Worm (Caenorhabditis elegans) whole organism, young adult: ENCODE results near the gene spp-20.

Experiments
- B0261.1 ChIP-seq: sonication (generic microtip); optimal IDR thresholded peaks from 2 replicates; lab custom pipeline; 2016; ENCODE audit warnings: mild to moderate bottlenecking, missing genetic modification characterization, moderate library complexity, missing compliant biosample characterization
- D2030.7 ChIP-seq: fragments of 200-800 bp; sonication (Bioruptor generic); IDR thresholded peaks from 2 replicates; pipeline ENCODE4 v1.3.6; 2022; ENCODE audit warnings: missing genetic modification reagents, missing genetic modification characterization, missing compliant biosample characterization
- F22D6.2 ChIP-seq: sonication (generic microtip); optimal IDR thresholded peaks from 2 replicates; lab custom pipeline; 2016; ENCODE audit warnings: mild to moderate bottlenecking, missing genetic modification characterization, missing compliant biosample characterization
- F23B12.7 ChIP-seq: sonication (generic microtip); optimal IDR thresholded peaks from 2 replicates; lab custom pipeline; 2017; ENCODE audit warnings: missing genetic modification characterization, mild to moderate bottlenecking, missing compliant biosample characterization, antibody characterized with exemption, moderate library complexity; ENCODE audit not compliant: insufficient read depth
- F33H1.4 ChIP-seq: fragments of 200-800 bp; sonication (Bioruptor generic); IDR thresholded peaks from 2 replicates; pipeline ENCODE4 v1.3.6; 2022; ENCODE audit warnings: missing genetic modification reagents, missing genetic modification characterization, missing compliant biosample characterization
- F37B4.10 ChIP-seq: fragments of 200-800 bp; sonication (Bioruptor generic); IDR thresholded peaks from 2 replicates; pipeline ENCODE4 v1.3.6; 2022; ENCODE audit warnings: missing genetic modification characterization, missing compliant biosample characterization
- F57A8.1 ChIP-seq: fragments of 200-800 bp; sonication (Bioruptor generic); optimal IDR thresholded peaks from 2 replicates; lab custom pipeline; 2018; ENCODE audit warnings: mild to moderate bottlenecking, missing genetic modification characterization, moderate library complexity, missing compliant biosample characterization
- K12H6.12 ChIP-seq: fragments of 200-800 bp; sonication (Bioruptor generic); optimal IDR thresholded peaks from 2 replicates; lab custom pipeline; 2018; ENCODE audit warnings: mild to moderate bottlenecking, missing genetic modification characterization, missing compliant biosample characterization
- T07F8.4 ChIP-seq: sonication (generic microtip); optimal IDR thresholded peaks from 2 replicates; lab custom pipeline; 2016; ENCODE audit warnings: mild to moderate bottlenecking, missing genetic modification characterization, moderate library complexity, missing compliant biosample characterization
- T26A5.8 ChIP-seq: sonication (generic microtip); optimal IDR thresholded peaks from 2 replicates; lab custom pipeline; 2016; ENCODE audit warnings: missing genetic modification characterization, missing compliant biosample characterization
- Y56A3A.18 ChIP-seq: fragments of 200-800 bp; sonication (Bioruptor generic); IDR thresholded peaks from 2 replicates; pipeline ENCODE4 v1.3.6; 2022; ENCODE audit warnings: missing genetic modification reagents, missing genetic modification characterization, missing compliant biosample characterization
- Y67H2A.10 ChIP-seq: fragments of 200-800 bp; sonication (Bioruptor generic); conservative IDR thresholded peaks from 2 replicates; pipeline ENCODE4 v1.3.6; 2022; ENCODE audit warnings: missing genetic modification reagents, missing genetic modification characterization, missing compliant biosample characterization
- ama-1 ChIP-seq, 3 experiments: fragments of 150-350 bp in 1 of 3; sonication (generic microtip) in 2 of 3; optimal IDR thresholded peaks; 2 replicates each; lab custom pipeline; 2014 to 2018; ENCODE audit warnings: missing biosample characterization in 2 of 3, missing genetic modification characterization in 2 of 3, missing genetic modification reagents in 2 of 3
- bed-2 ChIP-seq: fragments of 200-800 bp; sonication (Bioruptor generic); IDR thresholded peaks from 2 replicates; pipeline ENCODE4 v1.3.6; 2022; ENCODE audit warnings: missing genetic modification reagents, missing genetic modification characterization, missing compliant biosample characterization
- cebp-1 ChIP-seq, 2 experiments: fragments of 200-800 bp in 1 of 2; sonication (Bioruptor generic) in 1 of 2; sonication (generic microtip) in 1 of 2; IDR thresholded peaks in 1 of 2; optimal IDR thresholded peaks in 1 of 2; 2 replicates each; pipeline versions ENCODE4 v1.3.6 to Lab custom; 2017 to 2022; ENCODE audit warnings: missing compliant biosample characterization in 2 of 2, missing genetic modification characterization in 2 of 2, mild to moderate bottlenecking in 1 of 2, missing genetic modification reagents in 1 of 2, moderate library complexity in 1 of 2
- ceh-58 ChIP-seq: fragments of 200-800 bp; sonication (Bioruptor generic); IDR thresholded peaks from 2 replicates; pipeline ENCODE4 v1.3.6; 2022; ENCODE audit warnings: missing genetic modification characterization, missing compliant biosample characterization
- egrh-3 ChIP-seq: fragments of 200-800 bp; sonication (Bioruptor generic); IDR thresholded peaks from 2 replicates; pipeline ENCODE4 v1.3.6; 2022; ENCODE audit warnings: missing genetic modification reagents, missing genetic modification characterization, missing compliant biosample characterization
- him-1 ChIP-seq: sonication (generic microtip); optimal IDR thresholded peaks from 2 replicates; lab custom pipeline; 2016; ENCODE audit warnings: missing genotype, missing genetic modification reagents, missing genetic modification characterization, missing compliant biosample characterization
- hmg-1.2 ChIP-seq: fragments of 200-800 bp; sonication (Bioruptor generic); IDR thresholded peaks from 2 replicates; pipeline ENCODE4 v1.3.6; 2022; ENCODE audit warnings: missing genetic modification reagents, missing genetic modification characterization, missing compliant biosample characterization
- hrde-1 ChIP-seq: sonication (generic microtip); optimal IDR thresholded peaks from 2 replicates; lab custom pipeline; 2016; ENCODE audit warnings: missing genetic modification characterization, mild to moderate bottlenecking, missing compliant biosample characterization, moderate library complexity, missing genotype, missing genetic modification reagents, borderline replicate concordance
- let-607 ChIP-seq, 2 experiments: fragments of 200-800 bp in 1 of 2; sonication (Bioruptor generic) in 1 of 2; sonication (generic microtip) in 1 of 2; optimal IDR thresholded peaks; 2 replicates each; lab custom pipeline; 2016 to 2018; ENCODE audit warnings: mild to moderate bottlenecking in 2 of 2, missing compliant biosample characterization in 2 of 2, missing genetic modification characterization in 2 of 2, moderate library complexity in 2 of 2, missing genotype in 1 of 2
- lsl-1 ChIP-seq: fragments of 200-800 bp; sonication (Bioruptor generic); optimal IDR thresholded peaks from 2 replicates; lab custom pipeline; 2018; ENCODE audit warnings: mild to moderate bottlenecking, missing genetic modification characterization, moderate library complexity, missing compliant biosample characterization
- lsy-27 ChIP-seq: sonication (generic microtip); optimal IDR thresholded peaks from 2 replicates; lab custom pipeline; 2017; ENCODE audit warnings: missing genetic modification characterization, mild to moderate bottlenecking, missing compliant biosample characterization, antibody characterized with exemption, missing genotype, borderline replicate concordance; ENCODE audit not compliant: insufficient read depth
- madf-3 ChIP-seq: fragments of 200-800 bp; sonication (Bioruptor generic); IDR thresholded peaks from 2 replicates; pipeline ENCODE4 v1.3.6; 2022; ENCODE audit warnings: missing genetic modification reagents, missing genetic modification characterization, missing compliant biosample characterization
- madf-6 ChIP-seq: fragments of 200-800 bp; sonication (Bioruptor generic); IDR thresholded peaks from 2 replicates; pipeline ENCODE4 v1.3.6; 2022; ENCODE audit warnings: missing genetic modification reagents, missing genetic modification characterization, missing compliant biosample characterization
- mcd-1 ChIP-seq: fragments of 200-800 bp; sonication (Bioruptor generic); IDR thresholded peaks from 2 replicates; pipeline ENCODE4 v1.3.6; 2022; ENCODE audit warnings: missing genetic modification reagents, missing genetic modification characterization, missing compliant biosample characterization
- mel-28 ChIP-seq: sonication (generic microtip); optimal IDR thresholded peaks from 2 replicates; lab custom pipeline; 2016; ENCODE audit warnings: borderline replicate concordance, mild to moderate bottlenecking, missing genetic modification characterization, missing compliant biosample characterization
- nfya-2 ChIP-seq: fragments of 200-800 bp; sonication (Bioruptor generic); IDR thresholded peaks from 2 replicates; pipeline ENCODE4 v1.3.6; 2022; ENCODE audit warnings: missing genetic modification reagents, missing genetic modification characterization, missing compliant biosample characterization
- nfyb-1 ChIP-seq: fragments of 200-800 bp; sonication (Bioruptor generic); IDR thresholded peaks from 2 replicates; pipeline ENCODE4 v1.3.6; 2022; ENCODE audit warnings: missing genetic modification reagents, missing genetic modification characterization, missing compliant biosample characterization
- nhr-80 ChIP-seq: sonication (generic microtip); optimal IDR thresholded peaks from 2 replicates; lab custom pipeline; 2016; ENCODE audit warnings: missing genetic modification characterization, missing compliant biosample characterization
- rcor-1 ChIP-seq: fragments of 200-800 bp; sonication (Bioruptor generic); IDR thresholded peaks from 2 replicates; pipeline ENCODE4 v1.3.6; 2022; ENCODE audit warnings: missing genetic modification reagents, missing genetic modification characterization, missing compliant biosample characterization
- rec-8 ChIP-seq, 2 experiments: sonication (generic microtip); optimal IDR thresholded peaks; 2 replicates each; lab custom pipeline; 2016; ENCODE audit warnings: mild to moderate bottlenecking in 2 of 2, missing genetic modification characterization in 2 of 2, missing genetic modification reagents in 2 of 2, missing genotype in 2 of 2, missing biosample characterization in 1 of 2, missing compliant biosample characterization in 1 of 2, moderate library complexity in 1 of 2
- rpc-1 ChIP-seq, 2 experiments: fragments of 150-350 bp in 1 of 2; sonication (generic microtip) in 1 of 2; optimal IDR thresholded peaks; 2 replicates each; lab custom pipeline; 2014 to 2018; ENCODE audit warnings: missing biosample characterization in 1 of 2, missing genetic modification characterization in 1 of 2, missing genetic modification reagents in 1 of 2, missing genotype in 1 of 2
- snpc-1.3 ChIP-seq: sonication (generic microtip); optimal IDR thresholded peaks from 2 replicates; lab custom pipeline; 2017; ENCODE audit warnings: missing genetic modification characterization, mild to moderate bottlenecking, missing compliant biosample characterization, antibody characterized with exemption, moderate library complexity, missing genotype, missing genetic modification reagents; ENCODE audit not compliant: insufficient read depth
- snpc-3.4 ChIP-seq: sonication (generic microtip); optimal IDR thresholded peaks from 2 replicates; lab custom pipeline; 2017; ENCODE audit warnings: missing genetic modification characterization, mild to moderate bottlenecking, missing compliant biosample characterization, antibody characterized with exemption, moderate library complexity, missing genotype, missing genetic modification reagents
- snpc-4 ChIP-seq, 5 experiments: fragments of 150-350 bp in 1 of 5; sonication (generic microtip) in 4 of 5; optimal IDR thresholded peaks; 2 replicates each; lab custom pipeline; 2014 to 2018; ENCODE audit warnings: missing genetic modification characterization in 5 of 5, missing biosample characterization in 3 of 5, antibody characterized with exemption in 2 of 5, mild to moderate bottlenecking in 2 of 5, missing compliant biosample characterization in 2 of 5, missing genotype in 2 of 5, moderate library complexity in 2 of 5, missing genetic modification reagents in 1 of 5
- sptf-2 ChIP-seq: fragments of 200-800 bp; sonication (Bioruptor generic); optimal IDR thresholded peaks from 2 replicates; lab custom pipeline; 2018; ENCODE audit warnings: mild to moderate bottlenecking, missing genetic modification characterization, missing compliant biosample characterization
- tbp1 ChIP-seq: fragments of 200-800 bp; sonication (Bioruptor generic); optimal IDR thresholded peaks from 2 replicates; lab custom pipeline; 2018; ENCODE audit warnings: mild to moderate bottlenecking, missing genetic modification characterization, missing compliant biosample characterization
- tlf-1 ChIP-seq: fragments of 200-800 bp; sonication (Bioruptor generic); optimal IDR thresholded peaks from 2 replicates; lab custom pipeline; 2018; ENCODE audit warnings: mild to moderate bottlenecking, missing genetic modification characterization, missing compliant biosample characterization
- unc-130 ChIP-seq: sonication (generic microtip); optimal IDR thresholded peaks from 2 replicates; lab custom pipeline; 2016; ENCODE audit warnings: missing genetic modification reagents, missing genetic modification characterization, missing compliant biosample characterization
- ztf-18 ChIP-seq: sonication (generic microtip); optimal IDR thresholded peaks from 2 replicates; lab custom pipeline; 2016; ENCODE audit warnings: missing genotype, mild to moderate bottlenecking, missing genetic modification characterization, missing compliant biosample characterization
- ztf-25 ChIP-seq: fragments of 200-800 bp; sonication (Bioruptor generic); IDR thresholded peaks from 2 replicates; pipeline ENCODE4 v1.3.6; 2022; ENCODE audit warnings: missing genetic modification reagents, missing genetic modification characterization, missing compliant biosample characterization

The spp-20 gene

DNA sequence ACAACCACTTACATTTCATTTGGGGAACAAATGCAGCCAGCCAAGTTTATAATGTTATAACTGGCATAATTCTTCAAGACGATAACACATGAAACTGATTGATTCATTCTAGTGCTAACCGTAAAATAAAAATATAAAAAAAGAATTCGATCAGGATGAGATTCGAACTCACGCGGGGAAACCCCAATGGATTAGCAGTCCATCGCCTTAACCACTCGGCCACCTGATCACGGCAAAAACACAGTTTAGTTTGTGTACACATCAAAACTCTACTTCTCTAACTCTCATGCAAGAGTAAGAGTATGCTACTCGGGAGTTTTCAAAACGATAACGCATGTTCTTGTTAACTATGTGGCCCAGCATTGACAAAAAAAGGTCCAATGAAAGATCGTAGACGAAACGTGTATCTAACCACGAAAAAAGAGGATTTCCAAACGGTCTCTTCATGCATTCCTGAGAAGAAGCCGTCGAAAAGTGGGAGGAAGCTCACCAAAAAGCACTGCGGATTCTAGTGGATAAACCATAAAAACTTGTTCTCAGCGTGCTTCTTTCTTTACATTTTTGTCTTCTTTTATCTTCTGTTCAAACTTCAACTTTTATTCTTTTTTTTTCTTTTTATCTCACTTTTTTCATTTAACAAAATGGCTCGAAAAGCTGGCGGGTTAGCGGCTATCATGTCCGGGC lies 6.2 kb downstream of the spp-20 start, which contains the start of gene twk-10 (continued):
- TF ChIP-seq let-607 (tag; optimal IDR thresholded peaks at IDR 0.05; lab: Kevin White, UChicago) = peak in 1 of 2 experiments; percentile 42
- TF ChIP-seq mcd-1 (GFP tag; lab: Robert Waterston, UW) = no peak
- TF ChIP-seq rcor-1 = peak; percentile 52; the same call in 1 of the 2 replicates
- TF ChIP-seq mel-28 (tag; lab: Kevin White, UChicago) = no peak
- peak; percentile 51 for TF ChIP-seq lsy-27
- no peak for TF ChIP-seq egrh-3 (GFP tag; lab: Robert Waterston, UW)
- peak; percentile 8 for TF ChIP-seq T26A5.8 (tag; lab: Kevin White, UChicago)
- no peak for TF ChIP-seq unc-130 (GFP tag; lab: Kevin White, UChicago)
- TF ChIP-seq rec-8 (tag; optimal IDR thresholded peaks at IDR 0.05; lab: Kevin White, UChicago) = peak in 1 of 2 experiments; percentile 73
- TF ChIP-seq lsl-1 (GFP tag; lab: Kevin White, UChicago) = peak; percentile 7
- peak; percentile 32 for TF ChIP-seq snpc-3.4 (tag; lab: Kevin White, UChicago)
- peak; percentile 24 for TF ChIP-seq nhr-80 (tag; lab: Kevin White, UChicago)
- no peak for TF ChIP-seq sptf-2 (GFP tag; lab: Kevin White, UChicago)
- no peak for TF ChIP-seq F37B4.10 (GFP tag; lab: Robert Waterston, UW)
- TF ChIP-seq rpc-1 (optimal IDR thresholded peaks at IDR 0.05; lab: Kevin White, UChicago) = peak; percentile 86
- peak; percentile 93 for TF ChIP-seq rpc-1 (tag; optimal IDR thresholded peaks at IDR 0.05; lab: Kevin White, UChicago)
- no peak for TF ChIP-seq tlf-1 (GFP tag; lab: Kevin White, UChicago)
- TF ChIP-seq ztf-25 (GFP tag; lab: Robert Waterston, UW) = peak; percentile 84; the same call in 1 of the 2 replicates
- peak; percentile 70 for TF ChIP-seq snpc-4 (GFP tag; optimal IDR thresholded peaks at IDR 0.05; lab: Kevin White, UChicago)
- peak in 1 of 4 experiments; percentile 35 for TF ChIP-seq snpc-4 (tag; optimal IDR thresholded peaks at IDR 0.05; lab: Kevin White, UChicago)
- TF ChIP-seq snpc-1.3 (tag; lab: Kevin White, UChicago) = peak; percentile 57
- peak; percentile 73 for TF ChIP-seq B0261.1 (tag; lab: Kevin White, UChicago)
- TF ChIP-seq madf-3 (GFP tag; lab: Robert Waterston, UW) = 0 out of 2 replicates have a peak, but pooled peaks have one; percentile 55
- TF ChIP-seq T07F8.4 (tag; lab: Kevin White, UChicago) = peak; percentile 35
- TF ChIP-seq F23B12.7 (tag; lab: Kevin White, UChicago) = peak; percentile 87
- TF ChIP-seq madf-6 (GFP tag; lab: Robert Waterston, UW) = peak; percentile 58; the same call in 1 of the 2 replicates
- TF ChIP-seq cebp-1 (GFP tag; IDR thresholded peaks at IDR 0.05; lab: Robert Waterston, UW) = no peak
- no peak for TF ChIP-seq cebp-1 (tag; optimal IDR thresholded peaks at IDR 0.05; lab: Kevin White, UChicago)
- TF ChIP-seq D2030.7 (GFP tag; lab: Robert Waterston, UW) = peak; percentile 53
- TF ChIP-seq ceh-58 (GFP tag; lab: Robert Waterston, UW) = 0 out of 2 replicates have a peak, but pooled peaks have one; percentile 72
- no peak for TF ChIP-seq ama-1 (optimal IDR thresholded peaks at IDR 0.05; lab: Kevin White, UChicago)
- peak in 1 of 2 experiments; percentile 88 for TF ChIP-seq ama-1 (GFP tag; optimal IDR thresholded peaks at IDR 0.05; lab: Kevin White, UChicago)
- TF ChIP-seq K12H6.12 (tag; lab: Kevin White, UChicago) = no peak
- TF ChIP-seq Y67H2A.10 (GFP tag; lab: Robert Waterston, UW) = no peak; the same call in 1 of the 2 replicates
- TF ChIP-seq F57A8.1 (GFP tag; lab: Kevin White, UChicago) = peak; percentile 50
- peak; percentile 77 for TF ChIP-seq Y56A3A.18 (GFP tag; lab: Robert Waterston, UW)
- peak; percentile 61 for TF ChIP-seq hmg-1.2 (GFP tag; lab: Robert Waterston, UW)
- TF ChIP-seq bed-2 (GFP tag; lab: Robert Waterston, UW) = no peak
- peak; percentile 75 for TF ChIP-seq him-1 (tag; lab: Kevin White, UChicago)
- 0 out of 2 replicates have a peak, but pooled peaks have one; percentile 8 for TF ChIP-seq F33H1.4 (GFP tag; lab: Robert Waterston, UW)
- no peak for TF ChIP-seq nfya-2
- peak; percentile 4 for TF ChIP-seq hrde-1
- peak; percentile 73; the same call in 1 of the 2 replicates for TF ChIP-seq nfyb-1 (GFP tag; lab: Robert Waterston, UW)
- peak; percentile 56 for TF ChIP-seq ztf-18 (tag; lab: Kevin White, UChicago)
- no peak for TF ChIP-seq F22D6.2 (tag; lab: Kevin White, UChicago)
- TF ChIP-seq tbp1 = peak; percentile 94
